Fruit fly (Drosophila melanogaster): ENCODE data around the gene CG31974.

The CG31974 gene

DNA sequence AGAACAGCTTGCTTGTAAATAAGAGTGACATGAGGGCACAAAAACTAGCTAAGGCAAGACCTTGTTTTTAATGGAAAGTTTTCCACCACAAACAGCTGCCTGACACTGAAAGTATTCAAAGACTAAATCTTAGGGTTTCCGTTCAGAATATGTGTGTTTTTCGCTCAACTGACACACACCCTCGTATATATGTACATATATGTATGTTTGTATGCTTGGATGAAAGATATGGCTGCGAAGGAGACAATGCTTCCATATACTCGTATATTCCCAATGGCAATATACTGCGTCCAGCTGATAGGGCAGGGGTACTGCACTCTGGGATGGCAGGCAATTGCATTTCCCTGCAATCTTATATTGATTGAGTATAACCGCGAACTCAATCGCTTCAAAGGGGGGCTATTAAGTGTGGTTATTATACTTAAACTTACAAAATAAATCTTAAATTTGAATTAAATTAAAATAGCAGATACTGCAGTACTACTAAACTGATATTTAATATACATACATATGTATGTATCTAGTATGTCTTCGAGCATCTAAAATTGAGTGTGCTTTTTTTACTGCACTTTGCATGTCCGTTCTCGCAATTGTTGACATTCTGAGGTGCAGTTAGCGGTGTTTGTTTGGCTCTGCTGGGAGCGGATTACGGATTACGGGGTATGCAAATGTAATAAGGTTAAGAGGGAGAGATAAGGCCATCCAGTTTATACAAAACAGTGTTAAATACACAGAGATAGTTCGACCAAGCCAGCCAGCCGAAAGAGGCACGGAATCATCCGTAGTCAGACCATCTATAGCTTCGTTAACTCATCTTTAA lies 8.1 kb downstream of the CG31974 start:
- TF ChIP-seq ss (GFP tag; optimal IDR thresholded peaks at IDR 0.05) = peak in 1 of 2 experiments; percentile 0
- TF ChIP-seq CG11762 (GFP tag; optimal IDR thresholded peaks at IDR 0.05; ENCODE audit: insufficient read depth) = no peak
- peak; percentile 2 for TF ChIP-seq Eip75B (GFP tag; optimal IDR thresholded peaks at IDR 0.05)
- peak; percentile 13 for TF ChIP-seq net (GFP tag; optimal IDR thresholded peaks at IDR 0.05)
- no peak for TF ChIP-seq achi (GFP tag; optimal IDR thresholded peaks at IDR 0.05)
- TF ChIP-seq salr (GFP tag; optimal IDR thresholded peaks at IDR 0.05) = no peak
- no peak for TF ChIP-seq lz (GFP tag; optimal IDR thresholded peaks at IDR 0.05)
- TF ChIP-seq CG6276 (GFP tag; optimal IDR thresholded peaks at IDR 0.05) = no peak
- no peak for TF ChIP-seq Hr39 (GFP tag; optimal IDR thresholded peaks at IDR 0.05)
- no peak for TF ChIP-seq eg (GFP tag; IDR thresholded peaks at IDR 0.05)
- no peak for TF ChIP-seq OdsH (GFP tag; optimal IDR thresholded peaks at IDR 0.05)
- TF ChIP-seq esn (GFP tag; optimal IDR thresholded peaks at IDR 0.05) = no peak
- TF ChIP-seq CG6163 (GFP tag; IDR thresholded peaks at IDR 0.05) = 0 out of 3 replicates have a peak, but pooled peaks have one; percentile 29
- no peak for TF ChIP-seq Blimp-1 (GFP tag; optimal IDR thresholded peaks at IDR 0.05)
- TF ChIP-seq Smox (GFP tag; optimal IDR thresholded peaks at IDR 0.05) = no peak
- TF ChIP-seq CG6792 (GFP tag; optimal IDR thresholded peaks at IDR 0.05) = peak; percentile 16
- no peak for TF ChIP-seq CG10669 (GFP tag; optimal IDR thresholded peaks at IDR 0.05)
- TF ChIP-seq Eip78C (GFP tag) = peak; percentile 86
- peak; percentile 20 for TF ChIP-seq Ets96B (tag; optimal IDR thresholded peaks at IDR 0.05)
- no peak for TF ChIP-seq CG11294 (GFP tag; IDR thresholded peaks at IDR 0.05)
- TF ChIP-seq fkh (GFP tag; optimal IDR thresholded peaks at IDR 0.05) = no peak
- TF ChIP-seq pdm3 (GFP tag; optimal IDR thresholded peaks at IDR 0.05) = peak; percentile 11
- peak; percentile 90 for TF ChIP-seq svp (GFP tag)
- no peak for TF ChIP-seq Hr38 (GFP tag; optimal IDR thresholded peaks at IDR 0.05)
- peak; percentile 15 for TF ChIP-seq vri (GFP tag; optimal IDR thresholded peaks at IDR 0.05)
- no peak for TF ChIP-seq CG8632 (GFP tag; optimal IDR thresholded peaks at IDR 0.05)
- TF ChIP-seq CG32006 (GFP tag; optimal IDR thresholded peaks at IDR 0.05) = peak; percentile 30
- no peak for TF ChIP-seq Hr4 (GFP tag; optimal IDR thresholded peaks at IDR 0.05)
- TF ChIP-seq CG15336 (GFP tag; IDR thresholded peaks at IDR 0.05) = no peak
- TF ChIP-seq CG10631 (GFP tag; optimal IDR thresholded peaks at IDR 0.05) = peak; percentile 18

DNA sequence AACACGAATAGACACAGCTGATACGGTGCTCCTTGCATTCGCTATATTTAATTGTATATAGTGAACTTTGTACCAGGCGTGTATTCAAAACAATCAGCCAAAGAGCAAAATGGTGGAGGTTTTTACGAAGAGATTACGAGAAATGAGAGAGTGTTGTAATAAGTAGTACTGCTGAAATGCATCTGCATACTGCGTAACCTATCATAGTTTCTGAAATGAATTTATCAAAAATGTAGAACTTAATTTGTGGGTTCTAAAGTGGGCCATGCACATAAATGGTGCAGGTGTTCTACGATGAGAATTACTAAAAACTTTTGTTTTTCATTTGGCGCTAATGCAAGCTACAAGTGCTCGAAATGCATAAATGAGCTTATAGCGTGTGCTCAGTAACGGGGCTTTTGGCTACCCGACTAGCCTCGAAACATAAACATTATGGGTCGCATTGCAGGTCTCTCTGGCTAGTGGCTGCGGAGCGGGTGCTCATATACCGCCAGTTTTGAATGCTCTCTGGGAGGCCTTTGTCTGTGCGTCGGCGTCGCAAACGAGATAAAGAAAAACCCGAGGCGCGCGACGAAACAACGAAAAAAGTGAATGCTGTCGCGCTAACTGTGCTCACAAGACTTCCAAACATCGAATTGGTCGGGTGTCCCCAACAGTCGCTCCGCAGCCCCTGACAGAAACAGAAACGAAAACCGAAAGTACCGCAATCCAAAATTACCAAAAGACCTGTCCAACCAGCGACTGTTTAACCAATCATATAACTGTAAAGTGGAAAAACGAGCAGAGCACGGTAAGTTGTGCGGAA lies 11.2 kb downstream of the CG31974 start, which contains the start of gene Gs1:
Gs1 (plus strand) TSS at position 612 of the 805 bp plus-strand sequence.
- TF ChIP-seq Eip75B (GFP tag; optimal IDR thresholded peaks at IDR 0.05) (no peak), svp (GFP tag) (peak; percentile 75), net (GFP tag; optimal IDR thresholded peaks at IDR 0.05) (peak; percentile 68), CG6854 (GFP tag; optimal IDR thresholded peaks at IDR 0.05) (peak; percentile 37), CG15336 (GFP tag; IDR thresholded peaks at IDR 0.05) (peak; percentile 55; the same call in 1 of the 2 replicates), Gug (GFP tag; IDR thresholded peaks at IDR 0.05) (no peak), CG6792 (GFP tag; optimal IDR thresholded peaks at IDR 0.05) (peak; percentile 21), fd85E (GFP tag; optimal IDR thresholded peaks at IDR 0.05) (no peak), topi (GFP tag; optimal IDR thresholded peaks at IDR 0.05) (peak; percentile 20), Hr39 (GFP tag; optimal IDR thresholded peaks at IDR 0.05) (no peak), Sox102F (GFP tag; optimal IDR thresholded peaks at IDR 0.05) (peak; percentile 52), CG4318 (GFP tag; optimal IDR thresholded peaks at IDR 0.05) (no peak), CG8119 (GFP tag; IDR thresholded peaks at IDR 0.05) (peak; percentile 57; the same call in 2 of the 3 replicates), CG32006 (GFP tag; optimal IDR thresholded peaks at IDR 0.05) (peak; percentile 19), CG11902 (GFP tag; optimal IDR thresholded peaks at IDR 0.05) (no peak), CG3919 (GFP tag; optimal IDR thresholded peaks at IDR 0.05) (peak; percentile 24), vri (GFP tag; optimal IDR thresholded peaks at IDR 0.05) (peak; percentile 60), fd59A (GFP tag; optimal IDR thresholded peaks at IDR 0.05) (no peak), CG11762 (GFP tag; optimal IDR thresholded peaks at IDR 0.05; ENCODE audit: insufficient read depth) (no peak), ss (GFP tag; optimal IDR thresholded peaks at IDR 0.05) (peak; percentile 58 to 72), salr (GFP tag; optimal IDR thresholded peaks at IDR 0.05) (peak in 1 of 2 experiments; percentile 21), CG6276 (GFP tag; optimal IDR thresholded peaks at IDR 0.05) (peak; percentile 86), Met (GFP tag; optimal IDR thresholded peaks at IDR 0.05) (peak; percentile 8), Sox14 (GFP tag; optimal IDR thresholded peaks at IDR 0.05) (peak; percentile 72), Hr4 (GFP tag; optimal IDR thresholded peaks at IDR 0.05) (peak; percentile 43), dac (GFP tag; optimal IDR thresholded peaks at IDR 0.05) (no peak), esn (GFP tag; optimal IDR thresholded peaks at IDR 0.05) (peak; percentile 24), cyc (GFP tag; optimal IDR thresholded peaks at IDR 0.05) (no peak), Blimp-1 (GFP tag; optimal IDR thresholded peaks at IDR 0.05) (peak; percentile 62), acj6 (GFP tag; optimal IDR thresholded peaks at IDR 0.05) (no peak), lz (GFP tag; optimal IDR thresholded peaks at IDR 0.05) (no peak)
